Fruit fly (Drosophila melanogaster) whole organism, embryonic: ENCODE results near the gene Muc68E.

Experiments
- Adf1 ChIP-seq: fragments of 200-800 bp; sonication (Bioruptor generic); IDR thresholded peaks from 2 replicates; pipeline ENCODE4 v1.3.6; 2022; ENCODE audit warnings: missing biosample characterization, missing genetic modification characterization
- Bdp1 ChIP-seq: fragments of 200-800 bp; sonication (Bioruptor generic); optimal IDR thresholded peaks from 3 replicates; lab custom pipeline; 2016; ENCODE audit warnings: missing biosample characterization, missing genetic modification characterization
- CG10431 ChIP-seq: fragments of 200-800 bp; sonication (Bioruptor generic); optimal IDR thresholded peaks from 3 replicates; lab custom pipeline; 2018; ENCODE audit warnings: missing biosample characterization, mild to moderate bottlenecking, missing genetic modification characterization
- CG12071 ChIP-seq: fragments of 200-800 bp; sonication (Bioruptor generic); optimal IDR thresholded peaks from 3 replicates; lab custom pipeline; 2018; ENCODE audit warnings: missing biosample characterization, mild to moderate bottlenecking, missing genetic modification characterization
- CG14860 ChIP-seq: fragments of 200-800 bp; sonication (Bioruptor generic); IDR thresholded peaks from 3 replicates; pipeline ENCODE4 v1.3.6; 2022; ENCODE audit warnings: missing biosample characterization, missing genetic modification characterization; ENCODE audit not compliant: partially characterized antibody
- CG17385 ChIP-seq: fragments of 200-800 bp; sonication (Bioruptor generic); optimal IDR thresholded peaks from 3 replicates; lab custom pipeline; 2018; ENCODE audit warnings: missing biosample characterization, mild to moderate bottlenecking, missing genetic modification characterization
- CG18011 ChIP-seq: fragments of 200-800 bp; sonication (Bioruptor generic); optimal IDR thresholded peaks from 2 replicates; lab custom pipeline; 2017; ENCODE audit warnings: missing biosample characterization, missing genetic modification characterization, mild to moderate bottlenecking, moderate library complexity, missing genotype
- CG18599 ChIP-seq: fragments of 200-800 bp; sonication (Bioruptor generic); optimal IDR thresholded peaks from 3 replicates; lab custom pipeline; 2017; ENCODE audit warnings: missing biosample characterization, missing genetic modification characterization, mild to moderate bottlenecking, moderate library complexity, missing genetic modification reagents
- CG3163 ChIP-seq: fragments of 200-800 bp; sonication (Bioruptor generic); optimal IDR thresholded peaks from 3 replicates; lab custom pipeline; 2016; ENCODE audit warnings: missing biosample characterization, missing genetic modification characterization
- CG33557 ChIP-seq: fragments of 200-800 bp; sonication (Bioruptor generic); optimal IDR thresholded peaks from 2 replicates; lab custom pipeline; 2019; ENCODE audit warnings: missing biosample characterization, mild to moderate bottlenecking, missing genetic modification characterization, moderate library complexity
- CG4820 ChIP-seq: fragments of 200-800 bp; sonication (Bioruptor generic); optimal IDR thresholded peaks from 3 replicates; lab custom pipeline; 2016; ENCODE audit warnings: missing biosample characterization, missing genetic modification characterization
- CG6272 ChIP-seq: fragments of 200-800 bp; sonication (Bioruptor generic); IDR thresholded peaks from 2 replicates; pipeline ENCODE4 v1.3.6; 2022; ENCODE audit warnings: missing biosample characterization, missing genetic modification characterization
- CG7963 ChIP-seq: fragments of 200-800 bp; sonication (Bioruptor generic); IDR thresholded peaks from 3 replicates; pipeline ENCODE4 v1.3.6; 2022; ENCODE audit warnings: missing biosample characterization, missing genetic modification characterization; ENCODE audit not compliant: partially characterized antibody
- CG9932 ChIP-seq: fragments of 200-800 bp; sonication (Bioruptor generic); IDR thresholded peaks from 2 replicates; pipeline ENCODE4 v1.3.6; 2022; ENCODE audit warnings: missing biosample characterization, missing genetic modification characterization
- CrebB ChIP-seq: fragments of 200-800 bp; sonication (Bioruptor generic); optimal IDR thresholded peaks from 3 replicates; lab custom pipeline; 2018; ENCODE audit warnings: missing biosample characterization, mild to moderate bottlenecking, missing genetic modification characterization
- D ChIP-seq, 2 experiments: fragments of 200-800 bp in 1 of 2; fragments of >200 bp in 1 of 2; sonication (Bioruptor generic) in 1 of 2; optimal IDR thresholded peaks; 2 replicates in 1 of 2; 3 replicates in 1 of 2; lab custom pipeline; 2017; ENCODE audit warnings: mild to moderate bottlenecking in 1 of 2, missing biosample characterization in 1 of 2, missing genetic modification characterization in 1 of 2, missing genetic modification reagents in 1 of 2
- Fer2 ChIP-seq: fragments of 200-800 bp; sonication (Bioruptor generic); optimal IDR thresholded peaks from 2 replicates; lab custom pipeline; 2018; ENCODE audit warnings: missing biosample characterization, mild to moderate bottlenecking, missing genetic modification characterization, moderate library complexity
- H15 ChIP-seq: fragments of 200-800 bp; sonication (Bioruptor generic); IDR thresholded peaks from 3 replicates; pipeline ENCODE4 v1.3.6; 2022; ENCODE audit warnings: missing biosample characterization, missing genetic modification characterization
- Hr39 ChIP-seq: fragments of >200 bp; optimal IDR thresholded peaks from 2 replicates; lab custom pipeline; 2017
- Lim3 ChIP-seq: fragments of 200-800 bp; sonication (Bioruptor generic); IDR thresholded peaks from 2 replicates; pipeline ENCODE4 v1.3.6; 2022; ENCODE audit warnings: missing biosample characterization, missing genetic modification characterization
- Nf-YB ChIP-seq: fragments of 200-800 bp; sonication (Bioruptor generic); optimal IDR thresholded peaks from 3 replicates; lab custom pipeline; 2019; ENCODE audit warnings: missing biosample characterization, mild to moderate bottlenecking, missing genetic modification characterization, moderate library complexity
- Scr ChIP-seq: fragments of 200-800 bp; sonication (Bioruptor generic); IDR thresholded peaks from 2 replicates; pipeline ENCODE4 v1.3.6; 2022; ENCODE audit warnings: missing biosample characterization, missing genetic modification characterization; ENCODE audit not compliant: partially characterized antibody
- al ChIP-seq: fragments of 200-800 bp; sonication (Bioruptor generic); IDR thresholded peaks from 2 replicates; pipeline ENCODE4 v1.3.6; 2022; ENCODE audit warnings: missing biosample characterization, missing genetic modification characterization
- bab2 ChIP-seq: fragments of 200-800 bp; sonication (Bioruptor generic); optimal IDR thresholded peaks from 2 replicates; lab custom pipeline; 2016; ENCODE audit warnings: missing biosample characterization, missing genetic modification characterization
- cas ChIP-seq: fragments of 200-800 bp; sonication (Bioruptor generic); IDR thresholded peaks from 2 replicates; pipeline ENCODE4 v1.3.6; 2022; ENCODE audit warnings: missing biosample characterization, missing genetic modification characterization
- caup ChIP-seq: fragments of 200-800 bp; sonication (Bioruptor generic); optimal IDR thresholded peaks from 3 replicates; lab custom pipeline; 2017; ENCODE audit warnings: missing biosample characterization, mild to moderate bottlenecking, missing genetic modification characterization, moderate library complexity; ENCODE audit not compliant: severe bottlenecking
- ci ChIP-seq: fragments of 200-800 bp; sonication (Bioruptor generic); IDR thresholded peaks from 3 replicates; pipeline ENCODE4 v1.3.6; 2022; ENCODE audit warnings: missing biosample characterization, missing genetic modification characterization
- dati ChIP-seq: fragments of 200-800 bp; sonication (Bioruptor generic); IDR thresholded peaks from 2 replicates; pipeline ENCODE4 v1.3.6; 2022; ENCODE audit warnings: missing biosample characterization, missing genetic modification characterization
- dmrt99B ChIP-seq: fragments of 200-800 bp; sonication (Bioruptor generic); optimal IDR thresholded peaks from 2 replicates; lab custom pipeline; 2018; ENCODE audit warnings: missing biosample characterization, mild to moderate bottlenecking, missing genetic modification characterization, moderate library complexity
- ems ChIP-seq: fragments of 200-800 bp; sonication (Bioruptor generic); optimal IDR thresholded peaks from 3 replicates; lab custom pipeline; 2016; ENCODE audit warnings: missing biosample characterization, missing genetic modification characterization
- en ChIP-seq: fragments of 200-800 bp; sonication (Bioruptor generic); optimal IDR thresholded peaks from 2 replicates; lab custom pipeline; 2016; ENCODE audit warnings: missing biosample characterization, missing genetic modification characterization
- fd3F ChIP-seq: fragments of 200-800 bp; sonication (Bioruptor generic); optimal IDR thresholded peaks from 2 replicates; lab custom pipeline; 2018; ENCODE audit warnings: missing biosample characterization, mild to moderate bottlenecking, missing genetic modification characterization, moderate library complexity
- gfzf ChIP-seq: fragments of 200-800 bp; sonication (Bioruptor generic); optimal IDR thresholded peaks from 2 replicates; lab custom pipeline; 2016; ENCODE audit warnings: missing biosample characterization, mild to moderate bottlenecking, missing genetic modification characterization, moderate library complexity
- grn ChIP-seq: fragments of 200-800 bp; sonication (Bioruptor generic); optimal IDR thresholded peaks from 3 replicates; lab custom pipeline; 2017; ENCODE audit warnings: missing biosample characterization, missing genetic modification characterization
- gsb-n ChIP-seq: fragments of 200-800 bp; sonication (Bioruptor generic); optimal IDR thresholded peaks from 3 replicates; lab custom pipeline; 2018; ENCODE audit warnings: missing biosample characterization, mild to moderate bottlenecking, missing genetic modification characterization
- hb ChIP-seq: fragments of 200-800 bp; sonication (Bioruptor generic); IDR thresholded peaks from 3 replicates; pipeline ENCODE4 v1.3.6; 2022; ENCODE audit warnings: missing biosample characterization, missing genetic modification characterization; ENCODE audit not compliant: partially characterized antibody
- jigr1 ChIP-seq: fragments of 200-800 bp; sonication (Bioruptor generic); IDR thresholded peaks from 3 replicates; pipeline ENCODE4 v1.3.6; 2022; ENCODE audit warnings: missing biosample characterization, missing genetic modification characterization
- lola ChIP-seq, 3 experiments: fragments of >200 bp in 2 of 3; fragments of 200-800 bp in 1 of 3; sonication (Bioruptor generic) in 1 of 3; optimal IDR thresholded peaks; 2 replicates each; lab custom pipeline; 2017 to 2019; ENCODE audit warnings: missing biosample characterization in 3 of 3, missing genetic modification characterization in 3 of 3, mild to moderate bottlenecking in 1 of 3, moderate library complexity in 1 of 3
- luna ChIP-seq: fragments of 200-800 bp; sonication (Bioruptor generic); optimal IDR thresholded peaks from 2 replicates; lab custom pipeline; 2016; ENCODE audit warnings: missing biosample characterization, missing genetic modification characterization
- nerfin-2 ChIP-seq: fragments of 200-800 bp; sonication (Bioruptor generic); IDR thresholded peaks from 2 replicates; pipeline ENCODE4 v1.3.6; 2022; ENCODE audit warnings: missing biosample characterization, missing genetic modification characterization; ENCODE audit not compliant: partially characterized antibody
- pho ChIP-seq: fragments of 200-800 bp; sonication (Bioruptor generic); optimal IDR thresholded peaks from 2 replicates; lab custom pipeline; 2016; ENCODE audit warnings: missing biosample characterization, missing genetic modification characterization
- ranshi ChIP-seq: fragments of 200-800 bp; sonication (Bioruptor generic); IDR thresholded peaks from 2 replicates; pipeline ENCODE4 v1.3.6; 2022; ENCODE audit warnings: missing biosample characterization, missing genetic modification characterization
- shn ChIP-seq: fragments of 200-800 bp; sonication (Bioruptor generic); optimal IDR thresholded peaks from 3 replicates; lab custom pipeline; 2016; ENCODE audit warnings: missing biosample characterization, missing genetic modification characterization
- sr ChIP-seq: fragments of 200-800 bp; sonication (Bioruptor generic); IDR thresholded peaks from 3 replicates; pipeline ENCODE4 v1.3.6; 2022; ENCODE audit warnings: missing biosample characterization, missing genetic modification characterization
- tap ChIP-seq: fragments of 200-800 bp; optimal IDR thresholded peaks from 3 replicates; lab custom pipeline; 2019; ENCODE audit warnings: missing biosample characterization, mild to moderate bottlenecking, missing genetic modification characterization, moderate library complexity
- trh ChIP-seq: fragments of 200-800 bp; sonication (Bioruptor generic); optimal IDR thresholded peaks from 2 replicates; lab custom pipeline; 2016; ENCODE audit warnings: missing biosample characterization, missing genetic modification characterization
- twi ChIP-seq: fragments of 200-800 bp; optimal IDR thresholded peaks from 2 replicates; lab custom pipeline; 2019; ENCODE audit warnings: missing biosample characterization, mild to moderate bottlenecking, missing genetic modification characterization, moderate library complexity
- unpg ChIP-seq: fragments of 200-800 bp; sonication (Bioruptor generic); optimal IDR thresholded peaks from 3 replicates; lab custom pipeline; 2018; ENCODE audit warnings: missing biosample characterization, mild to moderate bottlenecking, missing genetic modification characterization, moderate library complexity
- vfl ChIP-seq: fragments of 200-800 bp; sonication (Bioruptor generic); optimal IDR thresholded peaks from 2 replicates; lab custom pipeline; 2016; ENCODE audit warnings: missing biosample characterization, missing genetic modification characterization
- zf30C ChIP-seq: fragments of 200-800 bp; sonication (Bioruptor generic); optimal IDR thresholded peaks from 3 replicates; lab custom pipeline; 2018; ENCODE audit warnings: missing biosample characterization, mild to moderate bottlenecking, missing genetic modification characterization

Muc68E gene

dm6 chr3L:11992960-11993359, 20.2 kb upstream of the Muc68E start, which contains the start of gene viaf:
Gene viaf, minus strand, starts transcription at chr3L:11993179.
- TF ChIP-seq Fer2 (peak; percentile 15), Bdp1 (no peak), H15 (GFP tag; lab: Robert Waterston, UW) (peak; percentile 39; the same call in 1 of the 3 replicates), nerfin-2 (peak; percentile 63), gsb-n (tag; lab: Kevin White, UChicago) (no peak), unpg (no peak), jigr1 (GFP tag; lab: Robert Waterston, UW) (peak; percentile 75; the same call in 2 of the 3 replicates), ems (GFP tag; lab: Kevin White, UChicago) (no peak), zf30C (GFP tag; lab: Kevin White, UChicago) (no peak), CG18599 (GFP tag; lab: Kevin White, UChicago) (no peak), grn (no peak), Lim3 (no peak), cas (peak; percentile 42; the same call in 1 of the 2 replicates), trh (GFP tag; lab: Kevin White, UChicago) (no peak), hb (GFP tag; lab: Robert Waterston, UW) (peak; percentile 87), CG7963 (peak; percentile 92), CrebB (no peak), Scr (GFP tag; lab: Robert Waterston, UW) (peak; percentile 94), sr (no peak), CG12071 (GFP tag; lab: Kevin White, UChicago) (no peak), al (GFP tag; lab: Robert Waterston, UW) (peak; percentile 49), D (optimal IDR thresholded peaks at IDR 0.05; lab: Kevin White, UChicago) (no peak), D (GFP tag; optimal IDR thresholded peaks at IDR 0.05; lab: Kevin White, UChicago) (no peak), tap (no peak), CG14860 (GFP tag; lab: Robert Waterston, UW) (peak; percentile 87), Adf1 (GFP tag; lab: Robert Waterston, UW) (peak; percentile 18; the same call in 1 of the 2 replicates), twi (tag; lab: Kevin White, UChicago) (no peak), pho (GFP tag; lab: Kevin White, UChicago) (peak; percentile 10), CG9932 (GFP tag; lab: Robert Waterston, UW) (peak; percentile 80), ci (GFP tag; lab: Robert Waterston, UW) (peak; percentile 76), luna (GFP tag; lab: Kevin White, UChicago) (peak; percentile 2), CG10431 (GFP tag; lab: Kevin White, UChicago) (no peak), en (GFP tag; lab: Kevin White, UChicago) (no peak), CG17385 (GFP tag; lab: Kevin White, UChicago) (no peak), CG33557 (GFP tag; lab: Kevin White, UChicago) (peak; percentile 42), CG3163 (GFP tag; lab: Kevin White, UChicago) (no peak), dati (GFP tag; lab: Robert Waterston, UW) (no peak), fd3F (peak; percentile 30), dmrt99B (tag; lab: Kevin White, UChicago) (no peak), vfl (GFP tag; lab: Kevin White, UChicago) (no peak), CG6272 (GFP tag; lab: Robert Waterston, UW) (peak; percentile 34), caup (GFP tag; lab: Kevin White, UChicago) (no peak), shn (GFP tag; lab: Kevin White, UChicago) (no peak), CG18011 (GFP tag; lab: Kevin White, UChicago) (no peak), ranshi (GFP tag; lab: Robert Waterston, UW) (no peak), Hr39 (no peak), gfzf (GFP tag; lab: Kevin White, UChicago) (peak; percentile 8), CG4820 (GFP tag; lab: Kevin White, UChicago) (peak; percentile 4), bab2 (peak; percentile 18), lola (GFP tag; optimal IDR thresholded peaks at IDR 0.05; lab: Kevin White, UChicago) (no peak), Nf-YB (GFP tag; lab: Kevin White, UChicago) (no peak)
